Fruit fly (Drosophila melanogaster): ENCODE measurements around the gene CG6310.

CG6310 gene

dm6 chr3L:11096195-11096908, 26.7 kb upstream of the CG6310 start, which contains the start of the genes CG46439, Iyd and CG33947 (continued):
- peak; percentile 10 for TF ChIP-seq Dek (tag; optimal IDR thresholded peaks at IDR 0.05)
- no peak for TF ChIP-seq CG7839 (tag; optimal IDR thresholded peaks at IDR 0.05)
- no peak for TF ChIP-seq CG6813 (GFP tag; optimal IDR thresholded peaks at IDR 0.05)
- TF ChIP-seq C15 (GFP tag; IDR thresholded peaks at IDR 0.05) = 0 out of 3 replicates have a peak, but pooled peaks have one; percentile 19
- TF ChIP-seq psq (GFP tag; optimal IDR thresholded peaks at IDR 0.05) = no peak
- no peak for TF ChIP-seq Hmx (GFP tag; optimal IDR thresholded peaks at IDR 0.05)
- TF ChIP-seq CG12659 (GFP tag; optimal IDR thresholded peaks at IDR 0.05) = peak; percentile 46
- no peak for TF ChIP-seq Oaz (GFP tag; IDR thresholded peaks at IDR 0.05)
- TF ChIP-seq salm (tag; optimal IDR thresholded peaks at IDR 0.05) = no peak
- TF ChIP-seq bcd (GFP tag; optimal IDR thresholded peaks at IDR 0.05) = no peak
- peak; percentile 26 for TF ChIP-seq CG2120 (GFP tag; optimal IDR thresholded peaks at IDR 0.05)
- TF ChIP-seq ssp (GFP tag; IDR thresholded peaks at IDR 0.05) = no peak
- no peak for TF ChIP-seq CG12942 (GFP tag; optimal IDR thresholded peaks at IDR 0.05)
- peak; percentile 25 for TF ChIP-seq CG10543 (GFP tag; optimal IDR thresholded peaks at IDR 0.05)
- TF ChIP-seq vnd (GFP tag; IDR thresholded peaks at IDR 0.05; ENCODE audit: partially characterized antibody) = no peak
- TF ChIP-seq CG8290 (GFP tag; optimal IDR thresholded peaks at IDR 0.05) = no peak
- no peak for TF ChIP-seq CG8290 (tag; optimal IDR thresholded peaks at IDR 0.05)
- TF ChIP-seq dmrt11E (tag; optimal IDR thresholded peaks at IDR 0.05) = no peak
- peak; percentile 54 for TF ChIP-seq sna (GFP tag; IDR thresholded peaks at IDR 0.05; ENCODE audit: partially characterized antibody)
- TF ChIP-seq Xrp1 (GFP tag; IDR thresholded peaks at IDR 0.05) = 0 out of 2 replicates have a peak, but pooled peaks have one; percentile 19
- TF ChIP-seq dimm (GFP tag; IDR thresholded peaks at IDR 0.05) = no peak
- TF ChIP-seq rib (GFP tag; IDR thresholded peaks at IDR 0.05) = 0 out of 2 replicates have a peak, but pooled peaks have one; percentile 26
- no peak for TF ChIP-seq CG10366 (GFP tag; IDR thresholded peaks at IDR 0.05)
- no peak for TF ChIP-seq ttk (GFP tag; IDR thresholded peaks at IDR 0.05)
- TF ChIP-seq unc-4 (GFP tag; IDR thresholded peaks at IDR 0.05; ENCODE audit: partially characterized antibody) = peak; percentile 40; the same call in 1 of the 2 replicates
- peak; percentile 2 for TF ChIP-seq grau (tag; optimal IDR thresholded peaks at IDR 0.05)
- TF ChIP-seq CG15514 (GFP tag; optimal IDR thresholded peaks at IDR 0.05) = peak; percentile 71
- no peak for TF ChIP-seq CG6765 (GFP tag; optimal IDR thresholded peaks at IDR 0.05)
- TF ChIP-seq Trl (optimal IDR thresholded peaks at IDR 0.05) = peak; percentile 89 to 92
- peak; percentile 60 for TF ChIP-seq Trl (GFP tag; optimal IDR thresholded peaks at IDR 0.05)
- TF ChIP-seq CG8765 (GFP tag; IDR thresholded peaks at IDR 0.05) = no peak
- no peak for TF ChIP-seq ara (GFP tag; IDR thresholded peaks at IDR 0.05)
- peak; percentile 29 for TF ChIP-seq CG17829 (tag; optimal IDR thresholded peaks at IDR 0.05)
- peak; percentile 50 for TF ChIP-seq CG13287 (GFP tag; IDR thresholded peaks at IDR 0.05; ENCODE audit: partially characterized antibody)
- TF ChIP-seq Stat92E (GFP tag; optimal IDR thresholded peaks at IDR 0.05) = no peak
- peak; percentile 37 for TF ChIP-seq pros (GFP tag; optimal IDR thresholded peaks at IDR 0.05)
- no peak for TF ChIP-seq bbx (GFP tag; IDR thresholded peaks at IDR 0.05; ENCODE audit: partially characterized antibody)
- no peak for TF ChIP-seq lmd (GFP tag; IDR thresholded peaks at IDR 0.05)
- TF ChIP-seq CG32772 (GFP tag; IDR thresholded peaks at IDR 0.05) = no peak
- TF ChIP-seq CG5953 (GFP tag; IDR thresholded peaks at IDR 0.05) = no peak
- peak; percentile 37 for TF ChIP-seq MESR4 (GFP tag; optimal IDR thresholded peaks at IDR 0.05)
- no peak for TF ChIP-seq pfk (GFP tag; optimal IDR thresholded peaks at IDR 0.05)
- no peak for TF ChIP-seq run (tag; optimal IDR thresholded peaks at IDR 0.05)
- TF ChIP-seq CG34376 (GFP tag; optimal IDR thresholded peaks at IDR 0.05) = peak; percentile 41
- no peak for TF ChIP-seq CG12104 (GFP tag; optimal IDR thresholded peaks at IDR 0.05)
- TF ChIP-seq CG30431 (GFP tag; optimal IDR thresholded peaks at IDR 0.05) = no peak
- TF ChIP-seq NC2α (GFP tag; optimal IDR thresholded peaks at IDR 0.05) = no peak
- TF ChIP-seq CG18599 (GFP tag; optimal IDR thresholded peaks at IDR 0.05) = no peak
- TF ChIP-seq BtbVII (GFP tag; optimal IDR thresholded peaks at IDR 0.05) = peak; percentile 20
- peak; percentile 13 for TF ChIP-seq Nf-YC (tag; optimal IDR thresholded peaks at IDR 0.05)
